Fruit fly (Drosophila melanogaster): ENCODE data around the gene CG3285.

Gene CG3285

dm6 chr2L:3373242-3373641, 42.5 kb downstream of the CG3285 start, which contains the start of gene GramD1B (continued):
- peak; percentile 95 for TF ChIP-seq Dp (GFP tag; optimal IDR thresholded peaks at IDR 0.05)
- TF ChIP-seq rib (GFP tag; IDR thresholded peaks at IDR 0.05) = peak; percentile 57; the same call in 1 of the 2 replicates
- peak; percentile 25 for TF ChIP-seq zen (tag; optimal IDR thresholded peaks at IDR 0.05)
- TF ChIP-seq Atf6 (GFP tag; IDR thresholded peaks at IDR 0.05) = no peak
- no peak for TF ChIP-seq CG7745 (tag; optimal IDR thresholded peaks at IDR 0.05)
- TF ChIP-seq CG12299 (tag; optimal IDR thresholded peaks at IDR 0.05) = peak; percentile 53
- peak; percentile 41 for TF ChIP-seq ewg (GFP tag; optimal IDR thresholded peaks at IDR 0.05)
- TF ChIP-seq phol (tag; optimal IDR thresholded peaks at IDR 0.05) = peak; percentile 82
- TF ChIP-seq MTF-1 (GFP tag; optimal IDR thresholded peaks at IDR 0.05; ENCODE audit: borderline replicate concordance) = no peak
- TF ChIP-seq Lhr (GFP tag; optimal IDR thresholded peaks at IDR 0.05) = peak; percentile 47
- peak; percentile 12 for TF ChIP-seq CG9609 (GFP tag; optimal IDR thresholded peaks at IDR 0.05)
- peak; percentile 57 for TF ChIP-seq YL-1 (GFP tag; optimal IDR thresholded peaks at IDR 0.05)
- peak; percentile 33 for TF ChIP-seq CG2116 (GFP tag; optimal IDR thresholded peaks at IDR 0.05)
- peak; percentile 18 for TF ChIP-seq CoRest (tag; optimal IDR thresholded peaks at IDR 0.05)
- peak; percentile 83 for TF ChIP-seq CG4617 (GFP tag; optimal IDR thresholded peaks at IDR 0.05; ENCODE audit: borderline replicate concordance)
- no peak for TF ChIP-seq tup (GFP tag; optimal IDR thresholded peaks at IDR 0.05)
- TF ChIP-seq CG18599 (GFP tag; optimal IDR thresholded peaks at IDR 0.05) = no peak
- TF ChIP-seq Poxn (GFP tag; IDR thresholded peaks at IDR 0.05) = no peak
- peak; percentile 14; the same call in 1 of the 2 replicates for TF ChIP-seq ato (GFP tag; IDR thresholded peaks at IDR 0.05; ENCODE audit: partially characterized antibody)
- no peak for TF ChIP-seq CG8290 (GFP tag; optimal IDR thresholded peaks at IDR 0.05)
- TF ChIP-seq CG8290 (tag; optimal IDR thresholded peaks at IDR 0.05) = peak in 1 of 2 experiments; percentile 65
- TF ChIP-seq sd (tag; optimal IDR thresholded peaks at IDR 0.05) = no peak
- TF ChIP-seq tin (GFP tag; optimal IDR thresholded peaks at IDR 0.05) = peak; percentile 4
- TF ChIP-seq CG14710 (tag; optimal IDR thresholded peaks at IDR 0.05) = peak; percentile 40
- TF ChIP-seq CG33213 (GFP tag; optimal IDR thresholded peaks at IDR 0.05) = peak; percentile 47
- TF ChIP-seq sens (GFP tag) = peak; percentile 84
- TF ChIP-seq NFAT (GFP tag; IDR thresholded peaks at IDR 0.05) = 0 out of 2 replicates have a peak, but pooled peaks have one; percentile 9
- TF ChIP-seq sug (tag; optimal IDR thresholded peaks at IDR 0.05) = peak; percentile 32
- peak; percentile 51 for TF ChIP-seq grau (tag; optimal IDR thresholded peaks at IDR 0.05)
- no peak for TF ChIP-seq Hand (GFP tag; optimal IDR thresholded peaks at IDR 0.05)
- TF ChIP-seq CrebB (tag; optimal IDR thresholded peaks at IDR 0.05) = peak; percentile 49
- TF ChIP-seq CG3847 (GFP tag; IDR thresholded peaks at IDR 0.05) = peak; percentile 78
- peak; percentile 89 for TF ChIP-seq MESR4 (GFP tag; optimal IDR thresholded peaks at IDR 0.05)
- TF ChIP-seq seq (GFP tag; IDR thresholded peaks at IDR 0.05) = no peak
- peak; percentile 6 for TF ChIP-seq exex (tag; optimal IDR thresholded peaks at IDR 0.05)
- peak; percentile 53 for TF ChIP-seq CG2120 (GFP tag; optimal IDR thresholded peaks at IDR 0.05)
- peak; percentile 26 for TF ChIP-seq chn (GFP tag; optimal IDR thresholded peaks at IDR 0.05)
- no peak for TF ChIP-seq B-H1 (GFP tag; IDR thresholded peaks at IDR 0.05)
- TF ChIP-seq CG17361 (GFP tag; IDR thresholded peaks at IDR 0.05) = 0 out of 3 replicates have a peak, but pooled peaks have one; percentile 34
- peak; percentile 92 for TF ChIP-seq gfzf (GFP tag; optimal IDR thresholded peaks at IDR 0.05)
- peak; percentile 42 for TF ChIP-seq CHES-1-like (GFP tag; optimal IDR thresholded peaks at IDR 0.05)
- TF ChIP-seq CG14667 (GFP tag; IDR thresholded peaks at IDR 0.05) = no peak
- TF ChIP-seq ranshi (GFP tag; IDR thresholded peaks at IDR 0.05) = 0 out of 2 replicates have a peak, but pooled peaks have one; percentile 6
- TF ChIP-seq CG10147 (GFP tag; optimal IDR thresholded peaks at IDR 0.05) = peak; percentile 15
- 0 out of 3 replicates have a peak, but pooled peaks have one; percentile 38 for TF ChIP-seq CG6791 (GFP tag; IDR thresholded peaks at IDR 0.05; ENCODE audit: partially characterized antibody)
- TF ChIP-seq CG34224 (GFP tag; IDR thresholded peaks at IDR 0.05; ENCODE audit: partially characterized antibody) = 0 out of 3 replicates have a peak, but pooled peaks have one; percentile 11
- peak; percentile 72 for TF ChIP-seq CG3995 (GFP tag; optimal IDR thresholded peaks at IDR 0.05)
- no peak for TF ChIP-seq CG5245 (GFP tag; optimal IDR thresholded peaks at IDR 0.05)
- no peak for TF ChIP-seq Lim3 (GFP tag; IDR thresholded peaks at IDR 0.05)
- 0 out of 3 replicates have a peak, but pooled peaks have one; percentile 7 for TF ChIP-seq CG16813 (GFP tag; IDR thresholded peaks at IDR 0.05; ENCODE audit: partially characterized antibody)

Data from whole organism, embryonic.